Worm (Caenorhabditis elegans) whole organism, L2 larva: Measurements from ENCODE around the gene grd-9.

ENCODE experiments used
- fos-1 ChIP-seq: fragments of 150-350 bp; optimal IDR thresholded peaks from 2 replicates; lab custom pipeline; 2014; ENCODE audit warnings: missing biosample characterization, missing genetic modification characterization
- ztf-1 ChIP-seq: fragments of 200-800 bp; sonication (Bioruptor generic); conservative IDR thresholded peaks from 2 replicates; pipeline ENCODE4 v1.3.6; 2022; ENCODE audit warnings: missing genetic modification characterization, missing compliant biosample characterization

DNA sequence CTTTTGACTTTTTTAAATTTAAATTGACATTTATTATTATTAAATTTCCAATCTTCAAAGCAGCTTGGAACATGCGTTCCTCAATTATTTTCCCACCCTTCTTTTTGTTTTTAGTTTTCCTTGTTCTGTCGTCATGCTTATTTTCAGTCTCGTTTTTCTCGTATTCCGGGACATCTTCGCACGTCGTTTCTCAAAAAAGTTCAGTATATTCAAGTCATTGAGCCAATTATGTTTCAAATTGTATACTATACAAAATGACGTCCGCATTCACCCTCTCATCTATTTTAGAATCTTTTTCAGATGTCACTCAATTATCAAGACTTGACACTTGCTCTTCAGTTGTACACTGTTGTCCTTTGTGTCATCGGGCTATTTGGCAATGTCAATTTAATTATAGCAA is 32.2 kb downstream of the grd-9 start, which contains the start of gene srsx-17:
- TF ChIP-seq ztf-1 (GFP tag; lab: Robert Waterston, UW) (no peak), fos-1 (tag; lab: Kevin White, UChicago) (no peak)
